Fruit fly (Drosophila melanogaster) Kc167 (cell line): ENCODE data around the gene Scsalpha2.

Experiments used
- Myc ChIP-seq: fragments of >200 bp; optimal IDR thresholded peaks from 2 replicates; lab custom pipeline; 2017; ENCODE audit warnings: missing external identifiers
- Sin3A ChIP-seq: fragments of >200 bp; optimal IDR thresholded peaks from 2 replicates; lab custom pipeline; 2018; ENCODE audit warnings: missing external identifiers
- h ChIP-seq: fragments of >200 bp; optimal IDR thresholded peaks from 3 replicates; lab custom pipeline; 2018; ENCODE audit warnings: missing external identifiers
- insv ChIP-seq: fragments of >200 bp; optimal IDR thresholded peaks from 3 replicates; lab custom pipeline; 2018; ENCODE audit warnings: missing external identifiers
- psq ChIP-seq: fragments of >200 bp; optimal IDR thresholded peaks from 2 replicates; lab custom pipeline; 2017; ENCODE audit warnings: missing external identifiers

dm6 chr3R:19474128-19474527 lies 11.3 kb upstream of the Scsalpha2 start:
- TF ChIP-seq psq (lab: Kevin White, UChicago) (no peak), insv (lab: Kevin White, UChicago) (no peak), Myc (no peak), Sin3A (lab: Kevin White, UChicago) (no peak), h (no peak)
